Worm (Caenorhabditis elegans) whole organism, L4 larva: ENCODE measurements around the gene C56A3.8.
A peak's percentile ranks its signal among the peaks of the same experiment; 100 is the strongest.

Experiments used
- F10B5.3 ChIP-seq: sonication (generic microtip); optimal IDR thresholded peaks from 2 replicates; lab custom pipeline; 2016; ENCODE audit warnings: mild to moderate bottlenecking, missing genetic modification characterization, missing compliant biosample characterization
- F37D6.2 ChIP-seq: sonication (generic microtip); optimal IDR thresholded peaks from 2 replicates; lab custom pipeline; 2016; ENCODE audit warnings: mild to moderate bottlenecking, missing genetic modification characterization, missing compliant biosample characterization
- R02D3.7 ChIP-seq: fragments of 150-350 bp; sonication (generic microtip); optimal IDR thresholded peaks from 3 replicates; lab custom pipeline; 2014; ENCODE audit warnings: missing biosample characterization, missing genetic modification characterization
- T26A8.4 ChIP-seq: fragments of 200-800 bp; sonication (Bioruptor generic); IDR thresholded peaks from 2 replicates; pipeline ENCODE4 v1.3.6; 2022; ENCODE audit warnings: missing genetic modification characterization, missing compliant biosample characterization
- Y48G9A.11 ChIP-seq: fragments of 200-800 bp; sonication (Bioruptor generic); IDR thresholded peaks from 2 replicates; pipeline ENCODE4 v1.3.6; 2022; ENCODE audit warnings: missing genetic modification reagents, missing genetic modification characterization, missing compliant biosample characterization
- Y5F2A.4 ChIP-seq: fragments of 200-800 bp; sonication (Bioruptor generic); optimal IDR thresholded peaks from 2 replicates; lab custom pipeline; 2018; ENCODE audit warnings: mild to moderate bottlenecking, missing genetic modification characterization, missing compliant biosample characterization
- Y75B8A.6 ChIP-seq: fragments of 200-800 bp; sonication (Bioruptor generic); IDR thresholded peaks from 2 replicates; pipeline ENCODE4 v1.3.6; 2022; ENCODE audit warnings: missing genetic modification reagents, missing genetic modification characterization, missing compliant biosample characterization
- aha-1 ChIP-seq: fragments of 150-350 bp; peaks from one replicate; lab custom pipeline; 2014; ENCODE audit warnings: missing biosample characterization, missing genetic modification characterization
- ama-1 ChIP-seq: fragments of 150-350 bp; optimal IDR thresholded peaks from 2 replicates; lab custom pipeline; 2014; ENCODE audit warnings: inconsistent platforms, mixed read lengths
- attf-4 ChIP-seq: sonication (generic microtip); optimal IDR thresholded peaks from 3 replicates; lab custom pipeline; 2017; ENCODE audit warnings: missing biosample characterization, missing genetic modification characterization
- ceh-20 ChIP-seq: fragments of 200-800 bp; sonication (Bioruptor generic); IDR thresholded peaks from 2 replicates; pipeline ENCODE4 v1.3.6; 2022; ENCODE audit warnings: missing genetic modification reagents, missing genetic modification characterization, missing compliant biosample characterization
- ceh-28 ChIP-seq: fragments of 150-350 bp; optimal IDR thresholded peaks from 2 replicates; lab custom pipeline; 2014; ENCODE audit warnings: missing biosample characterization, missing genetic modification reagents, missing genetic modification characterization
- ceh-32 ChIP-seq: sonication (generic microtip); optimal IDR thresholded peaks from 2 replicates; lab custom pipeline; 2016; ENCODE audit warnings: mild to moderate bottlenecking, missing genetic modification characterization, missing compliant biosample characterization; ENCODE audit not compliant: poor library complexity
- ceh-82 ChIP-seq: sonication (generic microtip); optimal IDR thresholded peaks from 2 replicates; lab custom pipeline; 2017; ENCODE audit warnings: missing biosample characterization, missing genetic modification characterization
- ctbp-1 ChIP-seq: fragments of 200-800 bp; sonication (Bioruptor generic); IDR thresholded peaks from 2 replicates; pipeline ENCODE4 v1.3.6; 2022; ENCODE audit warnings: missing genetic modification reagents, missing genetic modification characterization, missing compliant biosample characterization
- daf-16 ChIP-seq, 3 experiments: sonication (generic microtip); optimal IDR thresholded peaks; 2 replicates each; lab custom pipeline; 2016 to 2017; ENCODE audit warnings: missing genetic modification characterization in 3 of 3, missing genetic modification reagents in 3 of 3, mild to moderate bottlenecking in 2 of 3, missing compliant biosample characterization in 2 of 3, missing biosample characterization in 1 of 3, moderate library complexity in 1 of 3
- dmd-9 ChIP-seq: fragments of 200-800 bp; sonication (Bioruptor generic); IDR thresholded peaks from 2 replicates; pipeline ENCODE4 v1.3.6; 2022; ENCODE audit warnings: missing genetic modification reagents, missing genetic modification characterization, missing compliant biosample characterization
- dpl-1 ChIP-seq: fragments of 150-350 bp; optimal IDR thresholded peaks from 2 replicates; lab custom pipeline; 2014; ENCODE audit warnings: missing biosample characterization, missing genetic modification reagents, missing genetic modification characterization
- dve-1 ChIP-seq: sonication (generic microtip); optimal IDR thresholded peaks from 2 replicates; lab custom pipeline; 2017; ENCODE audit warnings: antibody characterized with exemption, mild to moderate bottlenecking, missing genetic modification characterization, missing compliant biosample characterization; ENCODE audit not compliant: insufficient read depth
- egl-43 ChIP-seq: fragments of 200-800 bp; sonication (Bioruptor generic); IDR thresholded peaks from 2 replicates; pipeline ENCODE4 v1.3.6; 2022; ENCODE audit warnings: missing genetic modification reagents, missing genetic modification characterization, missing compliant biosample characterization
- gei-8 ChIP-seq: fragments of 200-800 bp; sonication (Bioruptor generic); optimal IDR thresholded peaks from 2 replicates; lab custom pipeline; 2018; ENCODE audit warnings: mild to moderate bottlenecking, missing genetic modification characterization, missing compliant biosample characterization
- hif-1 ChIP-seq, 2 experiments: sonication (generic microtip); optimal IDR thresholded peaks; 2 replicates each; lab custom pipeline; 2016 to 2017; ENCODE audit warnings: missing compliant biosample characterization in 2 of 2, missing genetic modification characterization in 2 of 2, missing genetic modification reagents in 2 of 2, missing genotype in 2 of 2, mild to moderate bottlenecking in 1 of 2
- hlh-30 ChIP-seq: sonication (generic microtip); optimal IDR thresholded peaks from 2 replicates; lab custom pipeline; 2017; ENCODE audit warnings: antibody characterized with exemption, mild to moderate bottlenecking, missing genetic modification characterization, missing compliant biosample characterization; ENCODE audit not compliant: insufficient read depth
- lim-7 ChIP-seq: fragments of 200-800 bp; sonication (Bioruptor generic); IDR thresholded peaks from 2 replicates; pipeline ENCODE4 v1.3.6; 2022; ENCODE audit warnings: missing genetic modification characterization, missing compliant biosample characterization
- lin-1 ChIP-seq: fragments of 200-800 bp; sonication (Bioruptor generic); IDR thresholded peaks from 2 replicates; pipeline ENCODE4 v1.3.6; 2022; ENCODE audit warnings: missing genetic modification reagents, missing genetic modification characterization, missing compliant biosample characterization
- lin-13 ChIP-seq: fragments of 150-350 bp; optimal IDR thresholded peaks from 2 replicates; lab custom pipeline; 2014; ENCODE audit warnings: missing biosample characterization, missing genetic modification reagents, missing genetic modification characterization
- lin-15B ChIP-seq: fragments of 150-350 bp; sonication (generic microtip); optimal IDR thresholded peaks from 3 replicates; lab custom pipeline; 2014; ENCODE audit warnings: missing biosample characterization, missing genetic modification characterization
- lin-29 ChIP-seq: fragments of 200-800 bp; sonication (Bioruptor generic); IDR thresholded peaks from 2 replicates; pipeline ENCODE4 v1.3.6; 2022; ENCODE audit warnings: missing genetic modification reagents, missing genetic modification characterization, missing compliant biosample characterization
- lin-39 ChIP-seq: fragments of 150-350 bp; optimal IDR thresholded peaks from 2 replicates; lab custom pipeline; 2014; ENCODE audit warnings: missing biosample characterization, missing genetic modification reagents, missing genetic modification characterization
- lir-3 ChIP-seq: sonication (generic microtip); optimal IDR thresholded peaks from 2 replicates; lab custom pipeline; 2016; ENCODE audit warnings: mild to moderate bottlenecking, missing genetic modification characterization, missing compliant biosample characterization
- madf-5 ChIP-seq, 2 experiments: fragments of 200-800 bp; sonication (Bioruptor generic); IDR thresholded peaks; 2 replicates each; pipeline ENCODE4 v1.3.6; 2022; ENCODE audit warnings: missing compliant biosample characterization in 2 of 2, missing genetic modification characterization in 2 of 2
- mdl-1 ChIP-seq, 2 experiments: fragments of 150-350 bp in 1 of 2; sonication (generic microtip) in 1 of 2; optimal IDR thresholded peaks; 2 replicates each; lab custom pipeline; 2014 to 2017; ENCODE audit warnings: missing biosample characterization in 2 of 2, missing genetic modification characterization in 2 of 2
- mep-1 ChIP-seq: fragments of 150-350 bp; sonication (generic microtip); optimal IDR thresholded peaks from 3 replicates; lab custom pipeline; 2014; ENCODE audit warnings: missing biosample characterization, missing genetic modification characterization
- mxl-3 ChIP-seq: fragments of 200-800 bp; sonication (Bioruptor generic); optimal IDR thresholded peaks from 2 replicates; lab custom pipeline; 2018; ENCODE audit warnings: mild to moderate bottlenecking, missing genetic modification characterization, missing compliant biosample characterization
- nhr-10 ChIP-seq: fragments of 150-350 bp; optimal IDR thresholded peaks from 2 replicates; lab custom pipeline; 2014; ENCODE audit warnings: missing biosample characterization, missing genetic modification characterization
- nhr-102 ChIP-seq: sonication (generic microtip); optimal IDR thresholded peaks from 2 replicates; lab custom pipeline; 2016; ENCODE audit warnings: mild to moderate bottlenecking, missing genetic modification characterization, moderate library complexity, missing compliant biosample characterization
- nhr-11 ChIP-seq: fragments of 150-350 bp; optimal IDR thresholded peaks from 2 replicates; lab custom pipeline; 2014; ENCODE audit warnings: missing biosample characterization, missing genetic modification characterization
- nhr-28 ChIP-seq: fragments of 150-350 bp; optimal IDR thresholded peaks from 2 replicates; lab custom pipeline; 2014; ENCODE audit warnings: missing biosample characterization, missing genetic modification characterization
- nhr-42 ChIP-seq: fragments of 200-800 bp; sonication (Bioruptor generic); IDR thresholded peaks from 2 replicates; pipeline ENCODE4 v1.3.6; 2022; ENCODE audit warnings: missing genetic modification characterization, missing compliant biosample characterization
- nhr-6 ChIP-seq: fragments of 150-350 bp; optimal IDR thresholded peaks from 2 replicates; lab custom pipeline; 2014; ENCODE audit warnings: missing biosample characterization, missing genetic modification characterization
- pha-4 ChIP-seq, 2 experiments: fragments of 150-350 bp in 1 of 2; fragments of 200-800 bp in 1 of 2; sonication (Bioruptor generic) in 1 of 2; IDR thresholded peaks in 1 of 2; optimal IDR thresholded peaks in 1 of 2; 2 replicates each; pipeline versions ENCODE4 v1.3.6 to Lab custom; 2014 to 2022; ENCODE audit warnings: missing genetic modification characterization in 2 of 2, missing genetic modification reagents in 2 of 2, missing biosample characterization in 1 of 2, missing compliant biosample characterization in 1 of 2
- php-3 ChIP-seq: fragments of 200-800 bp; sonication (Bioruptor generic); IDR thresholded peaks from 2 replicates; pipeline ENCODE4 v1.3.6; 2022; ENCODE audit warnings: missing genetic modification reagents, missing genetic modification characterization, missing compliant biosample characterization
- saeg-2 ChIP-seq: fragments of 200-800 bp; sonication (Bioruptor generic); IDR thresholded peaks from 2 replicates; pipeline ENCODE4 v1.3.6; 2022; ENCODE audit warnings: missing genetic modification reagents, missing genetic modification characterization, missing compliant biosample characterization
- sdz-12 ChIP-seq: fragments of 200-800 bp; sonication (Bioruptor generic); optimal IDR thresholded peaks from 2 replicates; lab custom pipeline; 2018; ENCODE audit warnings: mild to moderate bottlenecking, missing genetic modification characterization, missing compliant biosample characterization
- skn-1 ChIP-seq: fragments of 150-350 bp; optimal IDR thresholded peaks from 2 replicates; lab custom pipeline; 2014; ENCODE audit warnings: missing biosample characterization, missing genetic modification characterization
- snpc-4 ChIP-seq: fragments of 150-350 bp; optimal IDR thresholded peaks from 2 replicates; lab custom pipeline; 2014; ENCODE audit warnings: missing biosample characterization, missing genetic modification characterization
- unc-130 ChIP-seq: sonication (generic microtip); optimal IDR thresholded peaks from 2 replicates; lab custom pipeline; 2016; ENCODE audit warnings: missing genetic modification reagents, missing genetic modification characterization, missing compliant biosample characterization
- unc-62 ChIP-seq, 3 experiments: fragments of 150-350 bp in 1 of 3; sonication (generic microtip); optimal IDR thresholded peaks in 2 of 3; peaks in 1 of 3; 1 replicate in 1 of 3; 2 replicates in 2 of 3; lab custom pipeline; 2014 to 2017; ENCODE audit warnings: missing biosample characterization in 3 of 3, missing genetic modification characterization in 3 of 3, missing genetic modification reagents in 3 of 3, missing genotype in 1 of 3
- vab-7 ChIP-seq: fragments of 200-800 bp; sonication (Bioruptor generic); IDR thresholded peaks from 2 replicates; pipeline ENCODE4 v1.3.6; 2022; ENCODE audit warnings: missing genetic modification reagents, missing genetic modification characterization, missing compliant biosample characterization
- zag-1 ChIP-seq: fragments of 150-350 bp; optimal IDR thresholded peaks from 2 replicates; lab custom pipeline; 2014; ENCODE audit warnings: missing biosample characterization, missing genetic modification characterization
- zip-2 ChIP-seq: fragments of 150-350 bp; optimal IDR thresholded peaks from 2 replicates; lab custom pipeline; 2014; ENCODE audit warnings: missing biosample characterization, missing genetic modification characterization

The C56A3.8 gene

DNA sequence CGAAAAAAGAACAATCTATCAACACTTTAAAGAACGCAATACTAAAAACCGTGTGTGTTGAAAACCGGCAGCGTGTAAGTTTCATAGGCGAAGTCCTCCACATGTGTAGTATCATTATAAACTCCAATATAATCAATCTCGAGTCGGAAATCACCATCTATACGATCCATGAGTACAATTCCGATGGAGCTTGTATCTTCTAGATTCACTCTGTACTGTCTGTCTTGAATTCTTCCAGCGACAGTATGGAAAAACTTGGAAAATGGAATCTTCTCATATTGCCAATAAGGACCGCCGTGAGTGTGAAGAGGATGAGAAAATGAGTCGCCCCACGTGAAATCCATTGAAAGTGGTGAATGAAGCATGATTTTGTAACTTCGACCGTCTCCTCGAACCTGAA lies 6.9 kb downstream of the C56A3.8 start (continued):
- TF ChIP-seq mdl-1 (tag; optimal IDR thresholded peaks at IDR 0.05; lab: Kevin White, UChicago) (no peak), F37D6.2 (tag; lab: Kevin White, UChicago) (no peak), madf-5 (GFP tag; IDR thresholded peaks at IDR 0.05; lab: Robert Waterston, UW) (no peak), attf-4 (tag; lab: Kevin White, UChicago) (no peak), lin-29 (GFP tag; lab: Robert Waterston, UW) (no peak), R02D3.7 (tag; lab: Kevin White, UChicago) (no peak), ceh-28 (tag; lab: Kevin White, UChicago) (no peak), zag-1 (no peak), ama-1 (lab: Kevin White, UChicago) (peak; percentile 65), nhr-6 (tag; lab: Kevin White, UChicago) (no peak), Y5F2A.4 (GFP tag; lab: Kevin White, UChicago) (no peak), sdz-12 (GFP tag; lab: Kevin White, UChicago) (no peak), lim-7 (GFP tag; lab: Robert Waterston, UW) (no peak), unc-130 (GFP tag; lab: Kevin White, UChicago) (no peak), daf-16 (GFP tag; optimal IDR thresholded peaks at IDR 0.05; lab: Kevin White, UChicago) (no peak), daf-16 (tag; optimal IDR thresholded peaks at IDR 0.05; lab: Kevin White, UChicago) (peak; percentile 25), nhr-10 (tag; lab: Kevin White, UChicago) (no peak), hlh-30 (tag; lab: Kevin White, UChicago) (no peak), ceh-82 (tag; lab: Kevin White, UChicago) (no peak), nhr-42 (GFP tag; lab: Robert Waterston, UW) (peak; percentile 23; the same call in 1 of the 2 replicates), vab-7 (GFP tag; lab: Robert Waterston, UW) (no peak), snpc-4 (tag; lab: Kevin White, UChicago) (no peak), ceh-32 (tag; lab: Kevin White, UChicago) (no peak), ceh-20 (GFP tag; lab: Robert Waterston, UW) (no peak), dpl-1 (GFP tag; lab: Kevin White, UChicago) (no peak), nhr-102 (tag; lab: Kevin White, UChicago) (peak; percentile 23), Y75B8A.6 (GFP tag; lab: Robert Waterston, UW) (no peak), aha-1 (peak; percentile 88), egl-43 (GFP tag; lab: Robert Waterston, UW) (no peak), skn-1 (tag; lab: Kevin White, UChicago) (no peak), lir-3 (tag; lab: Kevin White, UChicago) (no peak), unc-62 (GFP tag; optimal IDR thresholded peaks at IDR 0.05 in 1 of 2; lab: Kevin White, UChicago) (peak in 1 of 2 experiments; percentile 22), unc-62 (tag; optimal IDR thresholded peaks at IDR 0.05; lab: Kevin White, UChicago) (no peak), gei-8 (GFP tag; lab: Kevin White, UChicago) (no peak), dve-1 (tag; lab: Kevin White, UChicago) (peak; percentile 36), saeg-2 (GFP tag; lab: Robert Waterston, UW) (0 out of 2 replicates have a peak, but pooled peaks have one; percentile 64), nhr-11 (no peak), mep-1 (tag; lab: Kevin White, UChicago) (no peak), lin-15B (tag; lab: Kevin White, UChicago) (no peak), php-3 (GFP tag; lab: Robert Waterston, UW) (0 out of 2 replicates have a peak, but pooled peaks have one; percentile 32), mxl-3 (GFP tag; lab: Kevin White, UChicago) (no peak), hif-1 (tag; optimal IDR thresholded peaks at IDR 0.05; lab: Kevin White, UChicago) (no peak), nhr-28 (tag; lab: Kevin White, UChicago) (no peak), ctbp-1 (GFP tag; lab: Robert Waterston, UW) (no peak), zip-2 (no peak), dmd-9 (GFP tag; lab: Robert Waterston, UW) (no peak), lin-13 (GFP tag; lab: Kevin White, UChicago) (no peak), Y48G9A.11 (no peak), F10B5.3 (no peak), T26A8.4 (peak; percentile 74; the same call in 1 of the 2 replicates), pha-4 (GFP tag; IDR thresholded peaks at IDR 0.05; lab: Robert Waterston, UW) (no peak), pha-4 (tag; optimal IDR thresholded peaks at IDR 0.05; lab: Kevin White, UChicago) (no peak), lin-39 (tag; lab: Kevin White, UChicago) (no peak), lin-1 (no peak)
